Worm (Caenorhabditis elegans) whole organism, L4/young adult: ENCODE results near the gene W08F4.3.

Experiments
- W03F9.2 ChIP-seq: fragments of 150-350 bp; optimal IDR thresholded peaks from 2 replicates; lab custom pipeline; 2014; ENCODE audit warnings: missing biosample characterization, missing genetic modification characterization
- dao-5 ChIP-seq: sonication (generic microtip); optimal IDR thresholded peaks from 2 replicates; lab custom pipeline; 2016; ENCODE audit warnings: missing genotype, missing genetic modification characterization, moderate library complexity, missing compliant biosample characterization
- him-1 ChIP-seq: sonication (generic microtip); optimal IDR thresholded peaks from 2 replicates; lab custom pipeline; 2016; ENCODE audit warnings: missing genotype, missing genetic modification reagents, missing genetic modification characterization, missing compliant biosample characterization

DNA sequence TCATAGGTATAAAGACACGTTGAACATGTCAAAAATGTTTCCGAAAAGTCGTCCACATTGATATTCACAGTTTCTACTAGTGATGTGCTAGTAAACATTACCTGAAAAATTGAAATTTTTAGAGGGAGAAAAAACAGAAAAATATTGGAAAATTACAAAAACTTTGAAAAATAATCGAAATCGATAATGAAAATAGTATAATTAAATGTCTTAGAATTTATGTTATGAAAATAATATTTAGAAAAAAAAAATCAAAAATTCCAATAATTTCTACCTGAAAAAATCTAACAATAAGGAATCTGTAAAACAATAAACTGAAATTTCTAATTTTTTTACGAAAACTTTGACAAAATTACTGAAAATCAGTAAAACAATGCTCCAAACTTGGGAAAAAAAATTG, 21.6 kb downstream of the W08F4.3 start, which contains the start of gene nhl-3:
- TF ChIP-seq him-1 (no peak), dao-5 (no peak), W03F9.2 (no peak)
